Fruit fly (Drosophila melanogaster) S2 (cell line): ENCODE results near the gene wry.

ENCODE experiments used
- CG8478 ChIP-seq: fragments of >200 bp; optimal IDR thresholded peaks from 2 replicates; lab custom pipeline; 2018
- CTCF ChIP-seq, 2 experiments: fragments of >200 bp; optimal IDR thresholded peaks; 2 replicates each; lab custom pipeline; 2018

- no peak for TF ChIP-seq CG8478 (lab: Kevin White, UChicago)
- no peak for TF ChIP-seq CTCF (optimal IDR thresholded peaks at IDR 0.05; lab: Kevin White, UChicago)
Observed at dm6 chr2L:1861994-1862393, 25.7 kb downstream of the wry start.
